Fruit fly (Drosophila melanogaster) whole organism, embryonic: Measurements from ENCODE around the gene Dbp21E2.

Experiments
- Aef1 ChIP-seq: fragments of 200-800 bp; sonication (Bioruptor generic); IDR thresholded peaks from 3 replicates; pipeline ENCODE4 v1.3.6; 2022; ENCODE audit warnings: missing biosample characterization, missing genetic modification characterization
- Asciz ChIP-seq: fragments of 200-800 bp; sonication (Bioruptor generic); optimal IDR thresholded peaks from 2 replicates; lab custom pipeline; 2017; ENCODE audit warnings: missing biosample characterization, mild to moderate bottlenecking, missing genetic modification characterization, missing genetic modification reagents
- Bgb ChIP-seq: fragments of 200-800 bp; sonication (Bioruptor generic); IDR thresholded peaks from 2 replicates; pipeline ENCODE4 v1.3.6; 2022; ENCODE audit warnings: missing biosample characterization, missing genetic modification characterization; ENCODE audit not compliant: partially characterized antibody
- CG10147 ChIP-seq: fragments of 200-800 bp; sonication (Bioruptor generic); optimal IDR thresholded peaks from 2 replicates; lab custom pipeline; 2019; ENCODE audit warnings: missing biosample characterization, mild to moderate bottlenecking, missing genetic modification characterization, moderate library complexity
- CG10267 ChIP-seq: fragments of 200-800 bp; sonication (Bioruptor generic); optimal IDR thresholded peaks from 2 replicates; lab custom pipeline; 2018; ENCODE audit warnings: missing biosample characterization, mild to moderate bottlenecking, missing genetic modification characterization, moderate library complexity
- CG13424 ChIP-seq: fragments of 200-800 bp; sonication (Bioruptor generic); optimal IDR thresholded peaks from 2 replicates; lab custom pipeline; 2019; ENCODE audit warnings: missing biosample characterization, mild to moderate bottlenecking, missing genetic modification characterization, moderate library complexity
- CG14710 ChIP-seq: fragments of 200-800 bp; sonication (Bioruptor generic); optimal IDR thresholded peaks from 3 replicates; lab custom pipeline; 2019; ENCODE audit warnings: missing biosample characterization, mild to moderate bottlenecking, missing genetic modification characterization, moderate library complexity
- CG14965 ChIP-seq: fragments of 200-800 bp; sonication (Bioruptor generic); optimal IDR thresholded peaks from 2 replicates; lab custom pipeline; 2016; ENCODE audit warnings: missing biosample characterization, missing genetic modification characterization, borderline replicate concordance
- CG15514 ChIP-seq: fragments of 200-800 bp; sonication (Bioruptor generic); optimal IDR thresholded peaks from 3 replicates; lab custom pipeline; 2017; ENCODE audit warnings: missing biosample characterization, missing genetic modification characterization, mild to moderate bottlenecking, moderate library complexity, missing genetic modification reagents
- CG15601 ChIP-seq: fragments of 200-800 bp; sonication (Bioruptor generic); optimal IDR thresholded peaks from 3 replicates; lab custom pipeline; 2019; ENCODE audit warnings: missing biosample characterization, mild to moderate bottlenecking, missing genetic modification characterization, moderate library complexity
- CG17328 ChIP-seq: fragments of 200-800 bp; sonication (Bioruptor generic); IDR thresholded peaks from 2 replicates; pipeline ENCODE4 v1.3.6; 2022; ENCODE audit warnings: missing biosample characterization, missing genetic modification characterization
- CG18262 ChIP-seq: fragments of 200-800 bp; optimal IDR thresholded peaks from 3 replicates; lab custom pipeline; 2019; ENCODE audit warnings: missing biosample characterization, mild to moderate bottlenecking, missing genetic modification characterization, moderate library complexity
- CG18599 ChIP-seq: fragments of 200-800 bp; sonication (Bioruptor generic); optimal IDR thresholded peaks from 3 replicates; lab custom pipeline; 2017; ENCODE audit warnings: missing biosample characterization, missing genetic modification characterization, mild to moderate bottlenecking, moderate library complexity, missing genetic modification reagents
- CG2875 ChIP-seq: fragments of 200-800 bp; sonication (Bioruptor generic); optimal IDR thresholded peaks from 2 replicates; lab custom pipeline; 2017; ENCODE audit warnings: missing biosample characterization, mild to moderate bottlenecking, missing genetic modification characterization, missing genetic modification reagents
- CG3847 ChIP-seq: fragments of 200-800 bp; sonication (Bioruptor generic); IDR thresholded peaks from 2 replicates; pipeline ENCODE4 v1.3.6; 2022; ENCODE audit warnings: missing biosample characterization, missing genetic modification characterization
- CG42726 ChIP-seq: fragments of 200-800 bp; sonication (Bioruptor generic); IDR thresholded peaks from 2 replicates; pipeline ENCODE4 v1.3.6; 2022; ENCODE audit warnings: missing biosample characterization, missing genetic modification characterization; ENCODE audit not compliant: partially characterized antibody
- CG4730 ChIP-seq: fragments of 200-800 bp; sonication (Bioruptor generic); IDR thresholded peaks from 2 replicates; pipeline ENCODE4 v1.3.6; 2022; ENCODE audit warnings: missing biosample characterization, missing genetic modification characterization
- CG5180 ChIP-seq: fragments of 200-800 bp; sonication (Bioruptor generic); optimal IDR thresholded peaks from 3 replicates; lab custom pipeline; 2017; ENCODE audit warnings: missing biosample characterization, missing genetic modification characterization, mild to moderate bottlenecking, moderate library complexity, missing genetic modification reagents
- CG7963 ChIP-seq: fragments of 200-800 bp; sonication (Bioruptor generic); IDR thresholded peaks from 3 replicates; pipeline ENCODE4 v1.3.6; 2022; ENCODE audit warnings: missing biosample characterization, missing genetic modification characterization; ENCODE audit not compliant: partially characterized antibody
- CG8281 ChIP-seq: fragments of 200-800 bp; sonication (Bioruptor generic); optimal IDR thresholded peaks from 2 replicates; lab custom pipeline; 2018; ENCODE audit warnings: missing biosample characterization, mild to moderate bottlenecking, missing genetic modification characterization, moderate library complexity
- CG8290 ChIP-seq, 3 experiments: fragments of 200-800 bp; sonication (Bioruptor generic); optimal IDR thresholded peaks; 2 replicates each; lab custom pipeline; 2016 to 2019; ENCODE audit warnings: missing biosample characterization in 3 of 3, missing genetic modification characterization in 3 of 3, mild to moderate bottlenecking in 2 of 3, moderate library complexity in 1 of 3
- CG8388 ChIP-seq: fragments of 200-800 bp; sonication (Bioruptor generic); optimal IDR thresholded peaks from 2 replicates; lab custom pipeline; 2019; ENCODE audit warnings: missing biosample characterization, mild to moderate bottlenecking, missing genetic modification characterization, moderate library complexity
- Dek ChIP-seq: fragments of 200-800 bp; sonication (Bioruptor generic); optimal IDR thresholded peaks from 3 replicates; lab custom pipeline; 2019; ENCODE audit warnings: missing biosample characterization, mild to moderate bottlenecking, missing genetic modification characterization, moderate library complexity
- Elba2 ChIP-seq: fragments of 200-800 bp; sonication (Bioruptor generic); optimal IDR thresholded peaks from 3 replicates; lab custom pipeline; 2016; ENCODE audit warnings: missing biosample characterization, missing genetic modification characterization
- Gsc ChIP-seq: fragments of 200-800 bp; sonication (Bioruptor generic); IDR thresholded peaks from 2 replicates; pipeline ENCODE4 v1.3.6; 2022; ENCODE audit warnings: missing biosample characterization, missing genetic modification characterization
- HmgD ChIP-seq: fragments of 200-800 bp; sonication (Bioruptor generic); optimal IDR thresholded peaks from 3 replicates; lab custom pipeline; 2016; ENCODE audit warnings: missing biosample characterization, missing genetic modification characterization
- Hsf ChIP-seq: fragments of 200-800 bp; sonication (Bioruptor generic); optimal IDR thresholded peaks from 3 replicates; lab custom pipeline; 2016; ENCODE audit warnings: missing biosample characterization, missing genetic modification characterization
- MTF-1 ChIP-seq: fragments of 200-800 bp; sonication (Bioruptor generic); optimal IDR thresholded peaks from 2 replicates; lab custom pipeline; 2018; ENCODE audit warnings: missing biosample characterization, mild to moderate bottlenecking, missing genetic modification characterization, borderline replicate concordance
- NC2α ChIP-seq: fragments of 200-800 bp; sonication (Bioruptor generic); optimal IDR thresholded peaks from 2 replicates; lab custom pipeline; 2016; ENCODE audit warnings: missing biosample characterization, missing genetic modification characterization
- Neu2 ChIP-seq: fragments of 200-800 bp; sonication (Bioruptor generic); optimal IDR thresholded peaks from 3 replicates; lab custom pipeline; 2016; ENCODE audit warnings: missing biosample characterization, missing genetic modification characterization, borderline replicate concordance
- Optix ChIP-seq: fragments of 200-800 bp; sonication (Bioruptor generic); IDR thresholded peaks from 3 replicates; pipeline ENCODE4 v1.3.6; 2022; ENCODE audit warnings: missing biosample characterization, missing genetic modification characterization
- Ptx1 ChIP-seq: fragments of 200-800 bp; sonication (Bioruptor generic); IDR thresholded peaks from 2 replicates; pipeline ENCODE4 v1.3.6; 2022; ENCODE audit warnings: missing biosample characterization, missing genetic modification characterization
- Sin3A ChIP-seq: fragments of >200 bp; optimal IDR thresholded peaks from 2 replicates; lab custom pipeline; 2018
- Six4 ChIP-seq: fragments of 200-800 bp; sonication (Bioruptor generic); optimal IDR thresholded peaks from 2 replicates; lab custom pipeline; 2016; ENCODE audit warnings: missing biosample characterization, missing genetic modification characterization
- Sry-β ChIP-seq: fragments of 200-800 bp; sonication (Bioruptor generic); optimal IDR thresholded peaks from 2 replicates; lab custom pipeline; 2018; ENCODE audit warnings: missing biosample characterization, mild to moderate bottlenecking, missing genetic modification characterization, moderate library complexity
- abd-A ChIP-seq: fragments of 200-800 bp; sonication (Bioruptor generic); optimal IDR thresholded peaks from 3 replicates; lab custom pipeline; 2019; ENCODE audit warnings: missing biosample characterization, mild to moderate bottlenecking, missing genetic modification characterization, moderate library complexity
- br ChIP-seq: fragments of >200 bp; optimal IDR thresholded peaks from 2 replicates; lab custom pipeline; 2017
- btn ChIP-seq: fragments of 200-800 bp; sonication (Bioruptor generic); optimal IDR thresholded peaks from 2 replicates; lab custom pipeline; 2016; ENCODE audit warnings: missing biosample characterization, missing genetic modification characterization
- corto ChIP-seq: fragments of 200-800 bp; sonication (Bioruptor generic); optimal IDR thresholded peaks from 2 replicates; lab custom pipeline; 2016; ENCODE audit warnings: missing biosample characterization, mild to moderate bottlenecking, missing genetic modification characterization, moderate library complexity
- danr ChIP-seq: fragments of 200-800 bp; sonication (Bioruptor generic); IDR thresholded peaks from 2 replicates; pipeline ENCODE4 v1.3.6; 2022; ENCODE audit warnings: missing biosample characterization, missing genetic modification characterization
- emc ChIP-seq: fragments of 200-800 bp; sonication (Bioruptor generic); optimal IDR thresholded peaks from 2 replicates; lab custom pipeline; 2016; ENCODE audit warnings: missing biosample characterization, missing genetic modification characterization
- fd64A ChIP-seq: fragments of 200-800 bp; sonication (Bioruptor generic); optimal IDR thresholded peaks from 3 replicates; lab custom pipeline; 2018; ENCODE audit warnings: missing biosample characterization, mild to moderate bottlenecking, missing genetic modification characterization
- jumu ChIP-seq: fragments of 200-800 bp; sonication (Bioruptor generic); optimal IDR thresholded peaks from 3 replicates; lab custom pipeline; 2016; ENCODE audit warnings: missing biosample characterization, missing genetic modification characterization
- nau ChIP-seq: fragments of 200-800 bp; sonication (Bioruptor generic); optimal IDR thresholded peaks from 3 replicates; lab custom pipeline; 2017; ENCODE audit warnings: missing biosample characterization, mild to moderate bottlenecking, missing genetic modification characterization, missing genetic modification reagents
- p53 ChIP-seq: fragments of 200-800 bp; sonication (Bioruptor generic); optimal IDR thresholded peaks from 2 replicates; lab custom pipeline; 2016; ENCODE audit warnings: missing biosample characterization, missing genetic modification characterization
- sd ChIP-seq: fragments of 200-800 bp; sonication (Bioruptor generic); optimal IDR thresholded peaks from 3 replicates; lab custom pipeline; 2018; ENCODE audit warnings: missing biosample characterization, mild to moderate bottlenecking, missing genetic modification characterization, moderate library complexity
- sna ChIP-seq: fragments of 200-800 bp; sonication (Bioruptor generic); IDR thresholded peaks from 2 replicates; pipeline ENCODE4 v1.3.6; 2022; ENCODE audit warnings: missing biosample characterization, missing genetic modification characterization; ENCODE audit not compliant: partially characterized antibody
- tx ChIP-seq: fragments of 200-800 bp; sonication (Bioruptor generic); optimal IDR thresholded peaks from 2 replicates; lab custom pipeline; 2016; ENCODE audit warnings: missing biosample characterization, missing genetic modification characterization
- zf30C ChIP-seq: fragments of 200-800 bp; sonication (Bioruptor generic); optimal IDR thresholded peaks from 3 replicates; lab custom pipeline; 2018; ENCODE audit warnings: missing biosample characterization, mild to moderate bottlenecking, missing genetic modification characterization

Dbp21E2 gene

DNA sequence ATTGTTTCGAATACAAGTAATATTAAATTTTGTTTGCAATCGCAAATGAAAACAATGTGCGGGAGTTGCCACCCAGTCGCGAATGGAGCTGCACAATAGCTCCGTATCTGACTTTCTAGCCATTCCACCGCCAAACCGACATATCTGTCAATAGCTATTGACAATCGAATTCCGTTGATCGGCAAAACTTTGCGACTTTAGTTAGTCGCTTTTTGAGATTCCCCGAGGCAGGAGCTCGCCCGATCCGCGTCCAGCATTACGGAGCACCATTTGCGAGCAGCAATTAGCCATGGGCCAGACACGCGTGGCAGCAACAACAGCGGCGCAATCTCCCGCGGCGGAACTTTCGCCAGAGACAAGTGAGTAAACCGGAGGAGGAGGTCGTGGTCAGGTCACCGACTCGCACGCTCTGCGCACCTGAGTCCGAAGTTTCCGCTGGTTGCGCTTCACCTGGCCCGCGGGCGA lies 41.3 kb downstream of the Dbp21E2 start, which contains the start of the genes CG4291 and kraken (continued):
- TF ChIP-seq Bgb (GFP tag; lab: Robert Waterston, UW) (peak; percentile 68), CG18262 (tag; lab: Kevin White, UChicago) (peak; percentile 32), CG3847 (GFP tag; lab: Robert Waterston, UW) (peak; percentile 77), emc (GFP tag; lab: Kevin White, UChicago) (peak; percentile 26), CG14965 (GFP tag; lab: Kevin White, UChicago) (no peak), Sry-β (GFP tag; lab: Kevin White, UChicago) (peak; percentile 99), zf30C (GFP tag; lab: Kevin White, UChicago) (no peak), CG8281 (tag; lab: Kevin White, UChicago) (peak; percentile 99), CG7963 (GFP tag; lab: Robert Waterston, UW) (0 out of 3 replicates have a peak, but pooled peaks have one; percentile 6), CG4730 (GFP tag; lab: Robert Waterston, UW) (peak; percentile 34), danr (GFP tag; lab: Robert Waterston, UW) (no peak), HmgD (GFP tag; lab: Kevin White, UChicago) (peak; percentile 23), Sin3A (lab: Kevin White, UChicago) (peak; percentile 34), Neu2 (GFP tag; lab: Kevin White, UChicago) (no peak), br (lab: Kevin White, UChicago) (no peak), CG13424 (tag; lab: Kevin White, UChicago) (peak; percentile 68), CG10267 (tag; lab: Kevin White, UChicago) (peak; percentile 16), p53 (GFP tag; lab: Kevin White, UChicago) (peak; percentile 52), NC2α (GFP tag; lab: Kevin White, UChicago) (no peak), CG15514 (peak; percentile 88), CG2875 (no peak), nau (no peak), fd64A (no peak), Ptx1 (GFP tag; lab: Robert Waterston, UW) (peak; percentile 22; the same call in 1 of the 2 replicates), CG10147 (GFP tag; lab: Kevin White, UChicago) (peak; percentile 32), CG18599 (peak; percentile 67), Aef1 (GFP tag; lab: Robert Waterston, UW) (peak; percentile 56), CG42726 (GFP tag; lab: Robert Waterston, UW) (peak; percentile 64; the same call in 1 of the 2 replicates), Hsf (GFP tag; lab: Kevin White, UChicago) (peak; percentile 40), jumu (GFP tag; lab: Kevin White, UChicago) (no peak), abd-A (peak; percentile 57), CG5180 (GFP tag; lab: Kevin White, UChicago) (no peak), CG8290 (GFP tag; optimal IDR thresholded peaks at IDR 0.05; lab: Kevin White, UChicago) (no peak), CG8290 (tag; optimal IDR thresholded peaks at IDR 0.05; lab: Kevin White, UChicago) (peak in 1 of 2 experiments; percentile 95), corto (GFP tag; lab: Kevin White, UChicago) (no peak), Asciz (GFP tag; lab: Kevin White, UChicago) (no peak), Gsc (GFP tag; lab: Robert Waterston, UW) (no peak), CG14710 (tag; lab: Kevin White, UChicago) (peak; percentile 50), CG8388 (GFP tag; lab: Kevin White, UChicago) (peak; percentile 3), btn (GFP tag; lab: Kevin White, UChicago) (no peak), MTF-1 (GFP tag; lab: Kevin White, UChicago) (peak; percentile 64), Elba2 (GFP tag; lab: Kevin White, UChicago) (no peak), CG15601 (tag; lab: Kevin White, UChicago) (peak; percentile 93), CG17328 (peak; percentile 44), sna (GFP tag; lab: Robert Waterston, UW) (peak; percentile 67), tx (GFP tag; lab: Kevin White, UChicago) (peak; percentile 11), sd (tag; lab: Kevin White, UChicago) (peak; percentile 98), Optix (no peak), Six4 (GFP tag; lab: Kevin White, UChicago) (no peak), Dek (tag; lab: Kevin White, UChicago) (peak; percentile 44)
